Fruit fly (Drosophila melanogaster): Measurements from ENCODE around the gene CG10097.

DNA sequence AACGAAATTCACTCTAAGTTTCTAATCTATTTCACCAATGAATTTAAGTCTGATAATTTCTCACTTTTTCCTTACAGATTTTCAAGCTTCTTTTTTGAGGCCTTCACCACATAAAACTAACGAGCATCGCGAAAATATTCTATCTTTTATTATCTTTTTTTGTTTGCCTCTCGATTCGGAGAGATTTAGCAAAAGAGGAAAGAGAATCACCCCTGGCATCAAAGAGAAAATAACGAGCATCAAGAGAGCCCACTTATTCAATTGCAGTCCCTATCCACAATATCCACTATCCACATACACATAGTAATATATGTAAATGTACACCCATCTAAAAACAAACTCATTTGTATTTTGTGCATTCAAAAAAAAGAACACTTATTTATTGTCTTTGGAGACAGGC, 28.3 kb downstream of the CG10097 start, which contains the start of gene GstD9:
- TF ChIP-seq rn (GFP tag; IDR thresholded peaks at IDR 0.05) = no peak
- no peak for TF ChIP-seq CG14655 (GFP tag; optimal IDR thresholded peaks at IDR 0.05)
- no peak for TF ChIP-seq CG17806 (tag; optimal IDR thresholded peaks at IDR 0.05)
- TF ChIP-seq CG8159 (tag; optimal IDR thresholded peaks at IDR 0.05) = no peak
- TF ChIP-seq gl (tag; optimal IDR thresholded peaks at IDR 0.05) = no peak
- no peak for TF ChIP-seq EcR (GFP tag; optimal IDR thresholded peaks at IDR 0.05)
- no peak for TF ChIP-seq CG13204 (GFP tag; optimal IDR thresholded peaks at IDR 0.05)
- no peak for TF ChIP-seq Pif1B (GFP tag; optimal IDR thresholded peaks at IDR 0.05)
- no peak for TF ChIP-seq CG8301 (tag; optimal IDR thresholded peaks at IDR 0.05)
